Fruit fly (Drosophila melanogaster) whole organism, embryonic: ENCODE measurements around the gene CG5104.
A peak's percentile ranks its signal among the peaks of the same experiment; 100 is the strongest.

Experiments used
- Antp ChIP-seq: fragments of 200-800 bp; sonication (Bioruptor generic); optimal IDR thresholded peaks from 3 replicates; lab custom pipeline; 2016; ENCODE audit warnings: missing biosample characterization, missing genetic modification characterization
- CG12071 ChIP-seq: fragments of 200-800 bp; sonication (Bioruptor generic); optimal IDR thresholded peaks from 3 replicates; lab custom pipeline; 2018; ENCODE audit warnings: missing biosample characterization, mild to moderate bottlenecking, missing genetic modification characterization
- CG12219 ChIP-seq: fragments of 200-800 bp; sonication (Bioruptor generic); optimal IDR thresholded peaks from 3 replicates; lab custom pipeline; 2018; ENCODE audit warnings: missing biosample characterization, mild to moderate bottlenecking, missing genetic modification characterization
- CG1233 ChIP-seq: fragments of 200-800 bp; sonication (Bioruptor generic); optimal IDR thresholded peaks from 4 replicates; lab custom pipeline; 2018; ENCODE audit warnings: missing biosample characterization, mild to moderate bottlenecking, missing genetic modification characterization
- CG13287 ChIP-seq: fragments of 200-800 bp; sonication (Bioruptor generic); IDR thresholded peaks from 2 replicates; pipeline ENCODE4 v1.3.6; 2022; ENCODE audit warnings: missing biosample characterization, missing genetic modification characterization; ENCODE audit not compliant: partially characterized antibody
- CG15011 ChIP-seq: fragments of 200-800 bp; sonication (Bioruptor generic); optimal IDR thresholded peaks from 3 replicates; lab custom pipeline; 2018; ENCODE audit warnings: missing biosample characterization, mild to moderate bottlenecking, missing genetic modification characterization
- CG17361 ChIP-seq: fragments of 200-800 bp; sonication (Bioruptor generic); IDR thresholded peaks from 3 replicates; pipeline ENCODE4 v1.3.6; 2022; ENCODE audit warnings: missing biosample characterization, missing genetic modification characterization
- CG30431 ChIP-seq: fragments of 200-800 bp; sonication (Bioruptor generic); optimal IDR thresholded peaks from 2 replicates; lab custom pipeline; 2017; ENCODE audit warnings: missing biosample characterization, missing genetic modification characterization
- CG43689 ChIP-seq: fragments of 200-800 bp; sonication (Bioruptor generic); IDR thresholded peaks from 2 replicates; pipeline ENCODE4 v1.3.6; 2022; ENCODE audit warnings: missing biosample characterization, missing genetic modification characterization
- CG4617 ChIP-seq: fragments of 200-800 bp; sonication (Bioruptor generic); optimal IDR thresholded peaks from 3 replicates; lab custom pipeline; 2016; ENCODE audit warnings: missing biosample characterization, missing genetic modification characterization, borderline replicate concordance
- CG4820 ChIP-seq: fragments of 200-800 bp; sonication (Bioruptor generic); optimal IDR thresholded peaks from 3 replicates; lab custom pipeline; 2016; ENCODE audit warnings: missing biosample characterization, missing genetic modification characterization
- CG6175 ChIP-seq: fragments of 200-800 bp; sonication (Bioruptor generic); IDR thresholded peaks from 3 replicates; pipeline ENCODE4 v1.3.6; 2022; ENCODE audit warnings: missing biosample characterization, missing genetic modification characterization
- CG7839 ChIP-seq: fragments of 200-800 bp; sonication (Bioruptor generic); optimal IDR thresholded peaks from 3 replicates; lab custom pipeline; 2018; ENCODE audit warnings: missing biosample characterization, mild to moderate bottlenecking, missing genetic modification characterization, moderate library complexity
- CG7928 ChIP-seq: fragments of 200-800 bp; sonication (Bioruptor generic); optimal IDR thresholded peaks from 2 replicates; lab custom pipeline; 2017; ENCODE audit warnings: missing biosample characterization, mild to moderate bottlenecking, missing genetic modification characterization
- CG9797 ChIP-seq: fragments of 200-800 bp; sonication (Bioruptor generic); optimal IDR thresholded peaks from 3 replicates; lab custom pipeline; 2018; ENCODE audit warnings: missing biosample characterization, mild to moderate bottlenecking, missing genetic modification characterization
- CG9932 ChIP-seq: fragments of 200-800 bp; sonication (Bioruptor generic); IDR thresholded peaks from 2 replicates; pipeline ENCODE4 v1.3.6; 2022; ENCODE audit warnings: missing biosample characterization, missing genetic modification characterization
- D19A ChIP-seq: fragments of 200-800 bp; optimal IDR thresholded peaks from 3 replicates; lab custom pipeline; 2019; ENCODE audit warnings: missing biosample characterization, mild to moderate bottlenecking, missing genetic modification characterization, moderate library complexity
- Dek ChIP-seq: fragments of 200-800 bp; sonication (Bioruptor generic); optimal IDR thresholded peaks from 3 replicates; lab custom pipeline; 2019; ENCODE audit warnings: missing biosample characterization, mild to moderate bottlenecking, missing genetic modification characterization, moderate library complexity
- Dip2 ChIP-seq: fragments of 200-800 bp; sonication (Bioruptor generic); IDR thresholded peaks from 2 replicates; pipeline ENCODE4 v1.3.6; 2022; ENCODE audit warnings: missing biosample characterization, missing genetic modification characterization
- H2.0 ChIP-seq: fragments of 200-800 bp; sonication (Bioruptor generic); IDR thresholded peaks from 2 replicates; pipeline ENCODE4 v1.3.6; 2022; ENCODE audit warnings: missing biosample characterization, missing genetic modification characterization
- HLH4C ChIP-seq: fragments of 200-800 bp; sonication (Bioruptor generic); IDR thresholded peaks from 3 replicates; pipeline ENCODE4 v1.3.6; 2022; ENCODE audit warnings: missing biosample characterization, missing genetic modification characterization; ENCODE audit not compliant: partially characterized antibody
- HLH54F ChIP-seq: fragments of 200-800 bp; sonication (Bioruptor generic); optimal IDR thresholded peaks from 3 replicates; lab custom pipeline; 2016; ENCODE audit warnings: missing biosample characterization, missing genetic modification characterization
- Hr51 ChIP-seq, 2 experiments: fragments of 200-800 bp; sonication (Bioruptor generic); optimal IDR thresholded peaks; 2 replicates in 1 of 2; 3 replicates in 1 of 2; lab custom pipeline; 2016 to 2018; ENCODE audit warnings: missing biosample characterization in 2 of 2, missing genetic modification characterization in 2 of 2, mild to moderate bottlenecking in 1 of 2, moderate library complexity in 1 of 2
- Hsf ChIP-seq: fragments of 200-800 bp; sonication (Bioruptor generic); optimal IDR thresholded peaks from 3 replicates; lab custom pipeline; 2016; ENCODE audit warnings: missing biosample characterization, missing genetic modification characterization
- Nf-YA ChIP-seq: fragments of 200-800 bp; sonication (Bioruptor generic); IDR thresholded peaks from 2 replicates; pipeline ENCODE4 v1.3.6; 2022; ENCODE audit warnings: missing biosample characterization, missing genetic modification characterization
- Rx ChIP-seq: fragments of 200-800 bp; sonication (Bioruptor generic); IDR thresholded peaks from 2 replicates; pipeline ENCODE4 v1.3.6; 2022; ENCODE audit warnings: missing biosample characterization, missing genetic modification characterization
- Sin3A ChIP-seq: fragments of >200 bp; optimal IDR thresholded peaks from 2 replicates; lab custom pipeline; 2018
- Sox102F ChIP-seq: fragments of 200-800 bp; sonication (Bioruptor generic); optimal IDR thresholded peaks from 2 replicates; lab custom pipeline; 2018; ENCODE audit warnings: missing biosample characterization, mild to moderate bottlenecking, missing genetic modification characterization, moderate library complexity
- Sry-β ChIP-seq: fragments of 200-800 bp; sonication (Bioruptor generic); optimal IDR thresholded peaks from 2 replicates; lab custom pipeline; 2018; ENCODE audit warnings: missing biosample characterization, mild to moderate bottlenecking, missing genetic modification characterization, moderate library complexity
- Ssrp ChIP-seq: fragments of 200-800 bp; sonication (Bioruptor generic); optimal IDR thresholded peaks from 2 replicates; lab custom pipeline; 2018; ENCODE audit warnings: missing biosample characterization, mild to moderate bottlenecking, missing genetic modification characterization, moderate library complexity
- Trl ChIP-seq, 3 experiments: fragments of >200 bp in 2 of 3; fragments of 200-800 bp in 1 of 3; sonication (Bioruptor generic) in 1 of 3; optimal IDR thresholded peaks; 2 replicates in 1 of 3; 3 replicates in 2 of 3; lab custom pipeline; 2016 to 2017; ENCODE audit warnings: missing biosample characterization in 1 of 3, missing genetic modification characterization in 1 of 3
- amos ChIP-seq: fragments of 200-800 bp; sonication (Bioruptor generic); IDR thresholded peaks from 2 replicates; pipeline ENCODE4 v1.3.6; 2022; ENCODE audit warnings: missing biosample characterization, missing genetic modification characterization; ENCODE audit not compliant: partially characterized antibody
- ase ChIP-seq: fragments of 200-800 bp; sonication (Bioruptor generic); IDR thresholded peaks from 3 replicates; pipeline ENCODE4 v1.3.6; 2022; ENCODE audit warnings: missing biosample characterization, missing genetic modification characterization
- ato ChIP-seq: fragments of 200-800 bp; sonication (Bioruptor generic); IDR thresholded peaks from 2 replicates; pipeline ENCODE4 v1.3.6; 2022; ENCODE audit warnings: missing biosample characterization, missing genetic modification characterization; ENCODE audit not compliant: partially characterized antibody
- bbx ChIP-seq: fragments of 200-800 bp; sonication (Bioruptor generic); IDR thresholded peaks from 2 replicates; pipeline ENCODE4 v1.3.6; 2022; ENCODE audit warnings: missing biosample characterization, missing genetic modification characterization; ENCODE audit not compliant: partially characterized antibody
- cg ChIP-seq: fragments of 200-800 bp; sonication (Bioruptor generic); optimal IDR thresholded peaks from 3 replicates; lab custom pipeline; 2019; ENCODE audit warnings: missing biosample characterization, mild to moderate bottlenecking, missing genetic modification characterization, moderate library complexity
- cwo ChIP-seq: fragments of 200-800 bp; sonication (Bioruptor generic); optimal IDR thresholded peaks from 3 replicates; lab custom pipeline; 2017; ENCODE audit warnings: missing biosample characterization, missing genetic modification characterization, mild to moderate bottlenecking, moderate library complexity, missing genetic modification reagents
- ems ChIP-seq: fragments of 200-800 bp; sonication (Bioruptor generic); optimal IDR thresholded peaks from 3 replicates; lab custom pipeline; 2016; ENCODE audit warnings: missing biosample characterization, missing genetic modification characterization
- fd64A ChIP-seq: fragments of 200-800 bp; sonication (Bioruptor generic); optimal IDR thresholded peaks from 3 replicates; lab custom pipeline; 2018; ENCODE audit warnings: missing biosample characterization, mild to moderate bottlenecking, missing genetic modification characterization
- fru ChIP-seq: fragments of >200 bp; optimal IDR thresholded peaks from 2 replicates; lab custom pipeline; 2017
- fu2 ChIP-seq: fragments of 200-800 bp; sonication (Bioruptor generic); optimal IDR thresholded peaks from 2 replicates; lab custom pipeline; 2016; ENCODE audit warnings: missing biosample characterization, missing genetic modification characterization
- gcm ChIP-seq: fragments of 200-800 bp; sonication (Bioruptor generic); optimal IDR thresholded peaks from 2 replicates; lab custom pipeline; 2019; ENCODE audit warnings: missing biosample characterization, mild to moderate bottlenecking, missing genetic modification characterization, moderate library complexity
- gsb ChIP-seq: fragments of 200-800 bp; sonication (Bioruptor generic); IDR thresholded peaks from 2 replicates; pipeline ENCODE4 v1.3.6; 2022; ENCODE audit warnings: missing biosample characterization, missing genetic modification characterization
- luna ChIP-seq: fragments of 200-800 bp; sonication (Bioruptor generic); optimal IDR thresholded peaks from 2 replicates; lab custom pipeline; 2016; ENCODE audit warnings: missing biosample characterization, missing genetic modification characterization
- pfk ChIP-seq: fragments of 200-800 bp; sonication (Bioruptor generic); optimal IDR thresholded peaks from 2 replicates; lab custom pipeline; 2018; ENCODE audit warnings: missing biosample characterization, mild to moderate bottlenecking, missing genetic modification characterization, moderate library complexity
- ro ChIP-seq: fragments of 200-800 bp; sonication (Bioruptor generic); IDR thresholded peaks from 2 replicates; pipeline ENCODE4 v1.3.6; 2022; ENCODE audit warnings: missing biosample characterization, missing genetic modification characterization
- seq ChIP-seq: fragments of 200-800 bp; sonication (Bioruptor generic); IDR thresholded peaks from 2 replicates; pipeline ENCODE4 v1.3.6; 2022; ENCODE audit warnings: missing biosample characterization, missing genetic modification characterization
- twi ChIP-seq: fragments of 200-800 bp; optimal IDR thresholded peaks from 2 replicates; lab custom pipeline; 2019; ENCODE audit warnings: missing biosample characterization, mild to moderate bottlenecking, missing genetic modification characterization, moderate library complexity
- zf30C ChIP-seq: fragments of 200-800 bp; sonication (Bioruptor generic); optimal IDR thresholded peaks from 3 replicates; lab custom pipeline; 2018; ENCODE audit warnings: missing biosample characterization, mild to moderate bottlenecking, missing genetic modification characterization

The CG5104 gene

dm6 chr3L:20494780-20495591, 25.8 kb upstream of the CG5104 start, which contains the start of gene ZnT77C (continued):
- no peak for TF ChIP-seq HLH54F
- TF ChIP-seq pfk (GFP tag; lab: Kevin White, UChicago): no peak
- TF ChIP-seq fd64A (GFP tag; lab: Kevin White, UChicago): no peak
- no peak for TF ChIP-seq ems (GFP tag; lab: Kevin White, UChicago)
- no peak for TF ChIP-seq Sry-β (GFP tag; lab: Kevin White, UChicago)
- no peak for TF ChIP-seq seq (GFP tag; lab: Robert Waterston, UW)
- TF ChIP-seq ro (GFP tag; lab: Robert Waterston, UW): no peak
- TF ChIP-seq D19A: no peak
- TF ChIP-seq Nf-YA (GFP tag; lab: Robert Waterston, UW): no peak
- no peak for TF ChIP-seq CG4820
- TF ChIP-seq amos (GFP tag; lab: Robert Waterston, UW): peak; percentile 25; the same call in 1 of the 2 replicates
- TF ChIP-seq cg (GFP tag; lab: Kevin White, UChicago): no peak
- no peak for TF ChIP-seq luna (GFP tag; lab: Kevin White, UChicago)
- no peak for TF ChIP-seq CG7839 (tag; lab: Kevin White, UChicago)
- TF ChIP-seq fu2 (GFP tag; lab: Kevin White, UChicago): no peak
- no peak for TF ChIP-seq CG12071 (GFP tag; lab: Kevin White, UChicago)
- TF ChIP-seq CG12219 (GFP tag; lab: Kevin White, UChicago): no peak
- no peak for TF ChIP-seq CG9932 (GFP tag; lab: Robert Waterston, UW)
- TF ChIP-seq Antp (GFP tag; lab: Kevin White, UChicago): no peak
- no peak for TF ChIP-seq HLH4C (GFP tag; lab: Robert Waterston, UW)
- peak; percentile 31 for TF ChIP-seq Sin3A
- TF ChIP-seq ase (GFP tag; lab: Robert Waterston, UW): no peak
- peak; percentile 26; the same call in 1 of the 2 replicates for TF ChIP-seq CG13287
- TF ChIP-seq CG6175 (GFP tag; lab: Robert Waterston, UW): no peak
- TF ChIP-seq Hsf (GFP tag; lab: Kevin White, UChicago): no peak
- TF ChIP-seq CG9797 (GFP tag; lab: Kevin White, UChicago): peak; percentile 68
- TF ChIP-seq Sox102F: no peak
- TF ChIP-seq Rx: no peak
- no peak for TF ChIP-seq CG30431 (GFP tag; lab: Kevin White, UChicago)
- no peak for TF ChIP-seq CG1233 (GFP tag; lab: Kevin White, UChicago)
- TF ChIP-seq ato (GFP tag; lab: Robert Waterston, UW): no peak
- no peak for TF ChIP-seq fru (lab: Kevin White, UChicago)
- TF ChIP-seq H2.0 (GFP tag; lab: Robert Waterston, UW): no peak
- no peak for TF ChIP-seq CG7928 (GFP tag; lab: Kevin White, UChicago)
- TF ChIP-seq Dip2 (GFP tag; lab: Robert Waterston, UW): no peak
- TF ChIP-seq gsb: no peak
- no peak for TF ChIP-seq Dek (tag; lab: Kevin White, UChicago)
- TF ChIP-seq gcm (GFP tag; lab: Kevin White, UChicago): no peak
- peak; percentile 68 for TF ChIP-seq CG4617 (GFP tag; lab: Kevin White, UChicago)
- no peak for TF ChIP-seq Trl (optimal IDR thresholded peaks at IDR 0.05; lab: Kevin White, UChicago)
- TF ChIP-seq Trl (GFP tag; optimal IDR thresholded peaks at IDR 0.05; lab: Kevin White, UChicago): no peak
- no peak for TF ChIP-seq CG43689
- 0 out of 3 replicates have a peak, but pooled peaks have one; percentile 31 for TF ChIP-seq CG17361
- TF ChIP-seq cwo (GFP tag; lab: Kevin White, UChicago): no peak
- no peak for TF ChIP-seq twi
- no peak for TF ChIP-seq Hr51 (GFP tag; optimal IDR thresholded peaks at IDR 0.05; lab: Kevin White, UChicago)
- TF ChIP-seq CG15011 (GFP tag; lab: Kevin White, UChicago): no peak
- 0 out of 2 replicates have a peak, but pooled peaks have one; percentile 6 for TF ChIP-seq bbx (GFP tag; lab: Robert Waterston, UW)
- TF ChIP-seq Ssrp (tag; lab: Kevin White, UChicago): no peak
- no peak for TF ChIP-seq zf30C
